Fruit fly (Drosophila melanogaster) whole organism, embryonic: ENCODE data around the gene CG31804.

Source experiments
- Atf3 ChIP-seq: fragments of 200-800 bp; sonication (Bioruptor generic); optimal IDR thresholded peaks from 3 replicates; lab custom pipeline; 2016; ENCODE audit warnings: missing biosample characterization, missing genetic modification characterization
- CG10274 ChIP-seq: fragments of 200-800 bp; sonication (Bioruptor generic); optimal IDR thresholded peaks from 3 replicates; lab custom pipeline; 2017; ENCODE audit warnings: missing biosample characterization, mild to moderate bottlenecking, missing genetic modification characterization
- CG10979 ChIP-seq: fragments of 200-800 bp; sonication (Bioruptor generic); optimal IDR thresholded peaks from 2 replicates; lab custom pipeline; 2018; ENCODE audit warnings: missing biosample characterization, mild to moderate bottlenecking, missing genetic modification characterization, moderate library complexity
- CG12219 ChIP-seq: fragments of 200-800 bp; sonication (Bioruptor generic); optimal IDR thresholded peaks from 3 replicates; lab custom pipeline; 2018; ENCODE audit warnings: missing biosample characterization, mild to moderate bottlenecking, missing genetic modification characterization
- CG13296 ChIP-seq: fragments of 200-800 bp; sonication (Bioruptor generic); optimal IDR thresholded peaks from 3 replicates; lab custom pipeline; 2018; ENCODE audit warnings: missing biosample characterization, mild to moderate bottlenecking, missing genetic modification characterization
- CG13424 ChIP-seq: fragments of 200-800 bp; sonication (Bioruptor generic); optimal IDR thresholded peaks from 2 replicates; lab custom pipeline; 2019; ENCODE audit warnings: missing biosample characterization, mild to moderate bottlenecking, missing genetic modification characterization, moderate library complexity
- CG14860 ChIP-seq: fragments of 200-800 bp; sonication (Bioruptor generic); IDR thresholded peaks from 3 replicates; pipeline ENCODE4 v1.3.6; 2022; ENCODE audit warnings: missing biosample characterization, missing genetic modification characterization; ENCODE audit not compliant: partially characterized antibody
- CG15601 ChIP-seq: fragments of 200-800 bp; sonication (Bioruptor generic); optimal IDR thresholded peaks from 3 replicates; lab custom pipeline; 2019; ENCODE audit warnings: missing biosample characterization, mild to moderate bottlenecking, missing genetic modification characterization, moderate library complexity
- CG4282 ChIP-seq: fragments of 200-800 bp; sonication (Bioruptor generic); optimal IDR thresholded peaks from 2 replicates; lab custom pipeline; 2016; ENCODE audit warnings: missing biosample characterization, missing genetic modification characterization
- CG43689 ChIP-seq: fragments of 200-800 bp; sonication (Bioruptor generic); IDR thresholded peaks from 2 replicates; pipeline ENCODE4 v1.3.6; 2022; ENCODE audit warnings: missing biosample characterization, missing genetic modification characterization
- CG4424 ChIP-seq: fragments of 200-800 bp; sonication (Bioruptor generic); optimal IDR thresholded peaks from 3 replicates; lab custom pipeline; 2016; ENCODE audit warnings: missing biosample characterization, missing genetic modification characterization
- CG7372 ChIP-seq: fragments of 200-800 bp; sonication (Bioruptor generic); IDR thresholded peaks from 2 replicates; pipeline ENCODE4 v1.3.6; 2022; ENCODE audit warnings: missing biosample characterization, missing genetic modification characterization
- CG8478 ChIP-seq: fragments of >200 bp; optimal IDR thresholded peaks from 2 replicates; lab custom pipeline; 2018
- CG8924 ChIP-seq: fragments of 200-800 bp; optimal IDR thresholded peaks from 3 replicates; lab custom pipeline; 2019; ENCODE audit warnings: missing biosample characterization, mild to moderate bottlenecking, missing genetic modification characterization, moderate library complexity
- CHES-1-like ChIP-seq: fragments of 200-800 bp; sonication (Bioruptor generic); optimal IDR thresholded peaks from 2 replicates; lab custom pipeline; 2016; ENCODE audit warnings: missing biosample characterization, missing genetic modification characterization
- Elba2 ChIP-seq: fragments of 200-800 bp; sonication (Bioruptor generic); optimal IDR thresholded peaks from 3 replicates; lab custom pipeline; 2016; ENCODE audit warnings: missing biosample characterization, missing genetic modification characterization
- Ets65A ChIP-seq: fragments of 200-800 bp; sonication (Bioruptor generic); peaks from one replicate; lab custom pipeline; 2016; ENCODE audit warnings: missing biosample characterization, missing genetic modification characterization
- Fer3 ChIP-seq: fragments of 200-800 bp; sonication (Bioruptor generic); optimal IDR thresholded peaks from 2 replicates; lab custom pipeline; 2018; ENCODE audit warnings: missing biosample characterization, mild to moderate bottlenecking, missing genetic modification characterization, moderate library complexity
- Hey ChIP-seq: fragments of 200-800 bp; sonication (Bioruptor generic); optimal IDR thresholded peaks from 3 replicates; lab custom pipeline; 2018; ENCODE audit warnings: missing biosample characterization, mild to moderate bottlenecking, missing genetic modification characterization
- Hr39 ChIP-seq: fragments of >200 bp; optimal IDR thresholded peaks from 2 replicates; lab custom pipeline; 2017
- Lhr ChIP-seq: fragments of 200-800 bp; sonication (Bioruptor generic); optimal IDR thresholded peaks from 3 replicates; lab custom pipeline; 2017; ENCODE audit warnings: mild to moderate bottlenecking, missing biosample characterization, missing genetic modification reagents, missing genetic modification characterization
- MBD-R2 ChIP-seq: fragments of 200-800 bp; sonication (Bioruptor generic); IDR thresholded peaks from 2 replicates; pipeline ENCODE4 v1.3.6; 2022; ENCODE audit warnings: missing biosample characterization, missing genetic modification characterization
- Rx ChIP-seq: fragments of 200-800 bp; sonication (Bioruptor generic); IDR thresholded peaks from 2 replicates; pipeline ENCODE4 v1.3.6; 2022; ENCODE audit warnings: missing biosample characterization, missing genetic modification characterization
- Sin3A ChIP-seq: fragments of >200 bp; optimal IDR thresholded peaks from 2 replicates; lab custom pipeline; 2018
- Six4 ChIP-seq: fragments of 200-800 bp; sonication (Bioruptor generic); optimal IDR thresholded peaks from 2 replicates; lab custom pipeline; 2016; ENCODE audit warnings: missing biosample characterization, missing genetic modification characterization
- Trl ChIP-seq, 3 experiments: fragments of >200 bp in 2 of 3; fragments of 200-800 bp in 1 of 3; sonication (Bioruptor generic) in 1 of 3; optimal IDR thresholded peaks; 2 replicates in 1 of 3; 3 replicates in 2 of 3; lab custom pipeline; 2016 to 2017; ENCODE audit warnings: missing biosample characterization in 1 of 3, missing genetic modification characterization in 1 of 3
- Usf ChIP-seq: fragments of 200-800 bp; sonication (Bioruptor generic); optimal IDR thresholded peaks from 2 replicates; lab custom pipeline; 2017; ENCODE audit warnings: missing genotype, missing biosample characterization, missing genetic modification characterization
- ab ChIP-seq: fragments of 200-800 bp; sonication (Bioruptor generic); optimal IDR thresholded peaks from 2 replicates; lab custom pipeline; 2016; ENCODE audit warnings: missing biosample characterization, missing genetic modification characterization
- abd-A ChIP-seq: fragments of 200-800 bp; sonication (Bioruptor generic); optimal IDR thresholded peaks from 3 replicates; lab custom pipeline; 2019; ENCODE audit warnings: missing biosample characterization, mild to moderate bottlenecking, missing genetic modification characterization, moderate library complexity
- ase ChIP-seq: fragments of 200-800 bp; sonication (Bioruptor generic); IDR thresholded peaks from 3 replicates; pipeline ENCODE4 v1.3.6; 2022; ENCODE audit warnings: missing biosample characterization, missing genetic modification characterization
- cato ChIP-seq: fragments of 200-800 bp; sonication (Bioruptor generic); optimal IDR thresholded peaks from 2 replicates; lab custom pipeline; 2016; ENCODE audit warnings: missing biosample characterization, missing genetic modification characterization, borderline replicate concordance
- crp ChIP-seq, 2 experiments: fragments of 200-800 bp; sonication (Bioruptor generic); optimal IDR thresholded peaks; 2 replicates in 1 of 2; 3 replicates in 1 of 2; lab custom pipeline; 2017; ENCODE audit warnings: missing biosample characterization in 2 of 2, missing genetic modification characterization in 2 of 2, mild to moderate bottlenecking in 1 of 2, moderate library complexity in 1 of 2
- dati ChIP-seq: fragments of 200-800 bp; sonication (Bioruptor generic); IDR thresholded peaks from 2 replicates; pipeline ENCODE4 v1.3.6; 2022; ENCODE audit warnings: missing biosample characterization, missing genetic modification characterization
- gce ChIP-seq: fragments of 200-800 bp; sonication (Bioruptor generic); IDR thresholded peaks from 3 replicates; pipeline ENCODE4 v1.3.6; 2022; ENCODE audit warnings: missing biosample characterization, missing genetic modification characterization
- ham ChIP-seq: fragments of 200-800 bp; sonication (Bioruptor generic); IDR thresholded peaks from 2 replicates; pipeline ENCODE4 v1.3.6; 2022; ENCODE audit warnings: missing biosample characterization, missing genetic modification characterization
- jumu ChIP-seq: fragments of 200-800 bp; sonication (Bioruptor generic); optimal IDR thresholded peaks from 3 replicates; lab custom pipeline; 2016; ENCODE audit warnings: missing biosample characterization, missing genetic modification characterization
- lov ChIP-seq, 2 experiments: fragments of 200-800 bp in 1 of 2; fragments of >200 bp in 1 of 2; sonication (Bioruptor generic) in 1 of 2; IDR thresholded peaks in 1 of 2; optimal IDR thresholded peaks in 1 of 2; 2 replicates in 1 of 2; 3 replicates in 1 of 2; pipeline versions ENCODE4 v1.3.6 to Lab custom; 2017 to 2022; ENCODE audit warnings: missing biosample characterization in 1 of 2, missing genetic modification characterization in 1 of 2
- luna ChIP-seq: fragments of 200-800 bp; sonication (Bioruptor generic); optimal IDR thresholded peaks from 2 replicates; lab custom pipeline; 2016; ENCODE audit warnings: missing biosample characterization, missing genetic modification characterization
- nerfin-1 ChIP-seq: fragments of 200-800 bp; sonication (Bioruptor generic); optimal IDR thresholded peaks from 3 replicates; lab custom pipeline; 2019; ENCODE audit warnings: missing biosample characterization, mild to moderate bottlenecking, missing genetic modification characterization, moderate library complexity
- nmo ChIP-seq: fragments of 200-800 bp; sonication (Bioruptor generic); optimal IDR thresholded peaks from 2 replicates; lab custom pipeline; 2018; ENCODE audit warnings: missing biosample characterization, mild to moderate bottlenecking, missing genetic modification characterization, moderate library complexity
- pho ChIP-seq: fragments of 200-800 bp; sonication (Bioruptor generic); optimal IDR thresholded peaks from 2 replicates; lab custom pipeline; 2016; ENCODE audit warnings: missing biosample characterization, missing genetic modification characterization
- pum ChIP-seq: fragments of 200-800 bp; sonication (Bioruptor generic); optimal IDR thresholded peaks from 2 replicates; lab custom pipeline; 2016; ENCODE audit warnings: missing biosample characterization, missing genetic modification characterization
- sc ChIP-seq, 3 experiments: fragments of >200 bp in 2 of 3; fragments of 200-800 bp in 1 of 3; sonication (Bioruptor generic) in 1 of 3; optimal IDR thresholded peaks; 2 replicates in 2 of 3; 3 replicates in 1 of 3; lab custom pipeline; 2017; ENCODE audit warnings: mild to moderate bottlenecking in 1 of 3, missing biosample characterization in 1 of 3, missing genetic modification characterization in 1 of 3, missing genetic modification reagents in 1 of 3
- sim ChIP-seq: fragments of 200-800 bp; sonication (Bioruptor generic); IDR thresholded peaks from 2 replicates; pipeline ENCODE4 v1.3.6; 2022; ENCODE audit warnings: missing biosample characterization, missing genetic modification characterization
- tin ChIP-seq: fragments of 200-800 bp; sonication (Bioruptor generic); optimal IDR thresholded peaks from 3 replicates; lab custom pipeline; 2016; ENCODE audit warnings: missing biosample characterization, missing genetic modification characterization
- tll ChIP-seq, 2 experiments: fragments of 200-800 bp in 1 of 2; fragments of >200 bp in 1 of 2; sonication (Bioruptor generic) in 1 of 2; optimal IDR thresholded peaks; 2 replicates each; lab custom pipeline; 2017 to 2019; ENCODE audit warnings: missing biosample characterization in 2 of 2, missing genetic modification characterization in 2 of 2, mild to moderate bottlenecking in 1 of 2, moderate library complexity in 1 of 2
- tna ChIP-seq: fragments of 200-800 bp; sonication (Bioruptor generic); IDR thresholded peaks from 2 replicates; pipeline ENCODE4 v1.3.6; 2022; ENCODE audit warnings: missing biosample characterization, missing genetic modification characterization; ENCODE audit not compliant: partially characterized antibody
- tup ChIP-seq: fragments of 200-800 bp; sonication (Bioruptor generic); optimal IDR thresholded peaks from 2 replicates; lab custom pipeline; 2016; ENCODE audit warnings: missing biosample characterization, mild to moderate bottlenecking, missing genetic modification characterization, moderate library complexity
- vnd ChIP-seq: fragments of 200-800 bp; sonication (Bioruptor generic); IDR thresholded peaks from 3 replicates; pipeline ENCODE4 v1.3.6; 2022; ENCODE audit warnings: missing biosample characterization, missing genetic modification characterization; ENCODE audit not compliant: partially characterized antibody
- zen2 ChIP-seq: fragments of 200-800 bp; sonication (Bioruptor generic); IDR thresholded peaks from 3 replicates; pipeline ENCODE4 v1.3.6; 2022; ENCODE audit warnings: missing biosample characterization, missing genetic modification characterization; ENCODE audit not compliant: partially characterized antibody

CG31804 gene

DNA sequence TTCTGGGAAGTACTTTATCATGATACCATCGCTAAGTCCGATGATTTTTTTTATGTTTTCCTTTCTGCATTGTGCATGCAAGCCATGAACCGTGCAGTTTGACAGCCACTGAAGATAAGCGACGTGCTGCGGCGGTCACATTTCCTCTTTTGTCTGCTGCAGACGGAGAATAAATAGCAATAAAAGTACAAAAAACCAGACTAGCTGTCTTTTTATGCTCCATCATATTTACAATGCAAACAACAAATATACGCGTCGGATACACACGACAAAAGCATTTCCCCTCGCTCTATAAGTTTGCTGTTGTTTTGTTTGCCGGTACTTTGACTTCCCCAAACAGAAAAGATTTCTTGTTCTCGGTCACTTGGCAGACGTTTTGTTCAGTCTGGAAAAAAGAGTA, 16.5 kb downstream of the CG31804 start (continued):
- TF ChIP-seq zen2 (GFP tag; lab: Robert Waterston, UW) (no peak), ab (GFP tag; lab: Kevin White, UChicago) (no peak), Ets65A (GFP tag; lab: Kevin White, UChicago) (no peak), CG13296 (GFP tag; lab: Kevin White, UChicago) (no peak), Hr39 (no peak), cato (peak; percentile 27), CHES-1-like (GFP tag; lab: Kevin White, UChicago) (peak; percentile 45), nmo (GFP tag; lab: Kevin White, UChicago) (peak; percentile 15), tup (GFP tag; lab: Kevin White, UChicago) (peak; percentile 64), Sin3A (no peak), Fer3 (tag; lab: Kevin White, UChicago) (peak; percentile 33), lov (optimal IDR thresholded peaks at IDR 0.05; lab: Kevin White, UChicago) (no peak), lov (GFP tag; IDR thresholded peaks at IDR 0.05; lab: Robert Waterston, UW) (peak; percentile 51; the same call in 1 of the 3 replicates), ham (GFP tag; lab: Robert Waterston, UW) (no peak), nerfin-1 (tag; lab: Kevin White, UChicago) (peak; percentile 74), CG10979 (tag; lab: Kevin White, UChicago) (peak; percentile 70), MBD-R2 (no peak; the same call in 1 of the 2 replicates), CG4282 (GFP tag; lab: Kevin White, UChicago) (no peak), tna (GFP tag; lab: Robert Waterston, UW) (no peak), CG13424 (tag; lab: Kevin White, UChicago) (peak; percentile 45), dati (GFP tag; lab: Robert Waterston, UW) (0 out of 2 replicates have a peak, but pooled peaks have one; percentile 27), abd-A (no peak), gce (GFP tag; lab: Robert Waterston, UW) (peak; percentile 78), CG7372 (GFP tag; lab: Robert Waterston, UW) (no peak), Elba2 (GFP tag; lab: Kevin White, UChicago) (no peak), CG43689 (GFP tag; lab: Robert Waterston, UW) (no peak), CG4424 (GFP tag; lab: Kevin White, UChicago) (peak; percentile 64), Rx (GFP tag; lab: Robert Waterston, UW) (no peak; the same call in 1 of the 2 replicates), CG8924 (tag; lab: Kevin White, UChicago) (peak; percentile 72), CG14860 (GFP tag; lab: Robert Waterston, UW) (no peak), CG15601 (tag; lab: Kevin White, UChicago) (peak; percentile 93), tin (peak; percentile 44), CG8478 (lab: Kevin White, UChicago) (no peak), CG10274 (GFP tag; lab: Kevin White, UChicago) (peak; percentile 19), pum (GFP tag; lab: Kevin White, UChicago) (peak; percentile 62), CG12219 (GFP tag; lab: Kevin White, UChicago) (peak; percentile 70), jumu (GFP tag; lab: Kevin White, UChicago) (peak; percentile 67), Usf (peak; percentile 12), luna (GFP tag; lab: Kevin White, UChicago) (no peak), pho (GFP tag; lab: Kevin White, UChicago) (peak; percentile 17), Hey (peak; percentile 24), Lhr (GFP tag; lab: Kevin White, UChicago) (peak; percentile 88), Six4 (peak; percentile 48), crp (GFP tag; optimal IDR thresholded peaks at IDR 0.05; lab: Kevin White, UChicago) (peak in 1 of 2 experiments; percentile 18), Atf3 (GFP tag; lab: Kevin White, UChicago) (peak; percentile 36), sim (GFP tag; lab: Robert Waterston, UW) (peak; percentile 81), Trl (optimal IDR thresholded peaks at IDR 0.05; lab: Kevin White, UChicago) (no peak), Trl (GFP tag; optimal IDR thresholded peaks at IDR 0.05; lab: Kevin White, UChicago) (peak; percentile 82), sc (optimal IDR thresholded peaks at IDR 0.05; lab: Kevin White, UChicago) (no peak), sc (GFP tag; optimal IDR thresholded peaks at IDR 0.05; lab: Kevin White, UChicago) (peak; percentile 80), vnd (GFP tag; lab: Robert Waterston, UW) (no peak), ase (no peak), tll (GFP tag; optimal IDR thresholded peaks at IDR 0.05; lab: Kevin White, UChicago) (peak in 1 of 2 experiments; percentile 25)
